Fruit fly (Drosophila melanogaster) whole organism, embryonic: ENCODE results near the gene SmE.

Source experiments
- CG15479 ChIP-seq: fragments of 200-800 bp; sonication (Bioruptor generic); optimal IDR thresholded peaks from 3 replicates; lab custom pipeline; 2019; ENCODE audit warnings: missing biosample characterization, mild to moderate bottlenecking, missing genetic modification characterization, moderate library complexity
- CG33557 ChIP-seq: fragments of 200-800 bp; sonication (Bioruptor generic); optimal IDR thresholded peaks from 2 replicates; lab custom pipeline; 2019; ENCODE audit warnings: missing biosample characterization, mild to moderate bottlenecking, missing genetic modification characterization, moderate library complexity
- CG42726 ChIP-seq: fragments of 200-800 bp; sonication (Bioruptor generic); IDR thresholded peaks from 2 replicates; pipeline ENCODE4 v1.3.6; 2022; ENCODE audit warnings: missing biosample characterization, missing genetic modification characterization; ENCODE audit not compliant: partially characterized antibody
- Fer2 ChIP-seq: fragments of 200-800 bp; sonication (Bioruptor generic); optimal IDR thresholded peaks from 2 replicates; lab custom pipeline; 2018; ENCODE audit warnings: missing biosample characterization, mild to moderate bottlenecking, missing genetic modification characterization, moderate library complexity
- MBD-R2 ChIP-seq: fragments of 200-800 bp; sonication (Bioruptor generic); IDR thresholded peaks from 2 replicates; pipeline ENCODE4 v1.3.6; 2022; ENCODE audit warnings: missing biosample characterization, missing genetic modification characterization
- Sin3A ChIP-seq: fragments of >200 bp; optimal IDR thresholded peaks from 2 replicates; lab custom pipeline; 2018
- Sry-β ChIP-seq: fragments of 200-800 bp; sonication (Bioruptor generic); optimal IDR thresholded peaks from 2 replicates; lab custom pipeline; 2018; ENCODE audit warnings: missing biosample characterization, mild to moderate bottlenecking, missing genetic modification characterization, moderate library complexity
- klu ChIP-seq: fragments of 200-800 bp; sonication (Bioruptor generic); IDR thresholded peaks from 2 replicates; pipeline ENCODE4 v1.3.6; 2022; ENCODE audit warnings: missing biosample characterization, missing genetic modification characterization
- rib ChIP-seq: fragments of 200-800 bp; sonication (Bioruptor generic); IDR thresholded peaks from 2 replicates; pipeline ENCODE4 v1.3.6; 2022; ENCODE audit warnings: missing biosample characterization, missing genetic modification characterization
- tll ChIP-seq, 2 experiments: fragments of 200-800 bp in 1 of 2; fragments of >200 bp in 1 of 2; sonication (Bioruptor generic) in 1 of 2; optimal IDR thresholded peaks; 2 replicates each; lab custom pipeline; 2017 to 2019; ENCODE audit warnings: missing biosample characterization in 2 of 2, missing genetic modification characterization in 2 of 2, mild to moderate bottlenecking in 1 of 2, moderate library complexity in 1 of 2
- ttk ChIP-seq: fragments of 200-800 bp; sonication (Bioruptor generic); IDR thresholded peaks from 2 replicates; pipeline ENCODE4 v2.1.2; 2022; ENCODE audit warnings: missing biosample characterization, missing genetic modification characterization

DNA sequence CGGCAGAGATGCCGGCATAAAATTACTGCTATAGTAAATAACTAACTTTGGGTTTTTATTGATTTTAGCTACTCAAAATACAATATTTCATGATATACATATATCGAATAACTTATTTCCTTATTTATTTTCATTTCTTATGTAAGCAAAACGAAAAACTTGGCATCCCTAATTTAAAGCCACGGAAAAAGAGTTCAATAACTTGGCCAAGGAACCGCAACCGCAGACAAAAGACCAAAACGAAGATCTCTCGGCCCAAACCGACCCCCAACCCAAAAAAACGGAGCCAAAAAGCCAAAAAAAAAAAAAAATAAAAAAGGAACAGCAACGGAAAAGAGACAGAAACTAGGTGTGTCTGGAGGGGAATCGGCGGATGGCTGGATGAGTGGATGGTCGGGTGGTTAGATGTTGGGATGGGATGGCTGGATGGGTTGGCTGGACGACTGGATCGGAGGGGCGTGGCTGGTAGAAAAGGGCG, 24.1 kb upstream of the SmE start:
- TF ChIP-seq ttk (GFP tag; lab: Robert Waterston, UW) (no peak), MBD-R2 (no peak), CG15479 (GFP tag; lab: Kevin White, UChicago) (no peak), Sin3A (no peak), tll (GFP tag; optimal IDR thresholded peaks at IDR 0.05; lab: Kevin White, UChicago) (no peak), rib (GFP tag; lab: Robert Waterston, UW) (no peak), CG42726 (GFP tag; lab: Robert Waterston, UW) (no peak), CG33557 (GFP tag; lab: Kevin White, UChicago) (no peak), klu (no peak), Fer2 (tag; lab: Kevin White, UChicago) (no peak), Sry-β (no peak)
